Worm (Caenorhabditis elegans) whole organism, L4 larva: ENCODE results near the gene gly-9.
A peak's percentile ranks its signal among the peaks of the same experiment; 100 is the strongest.

Experiments used
- F49E8.2 ChIP-seq: sonication (generic microtip); optimal IDR thresholded peaks from 2 replicates; lab custom pipeline; 2016; ENCODE audit warnings: missing compliant biosample characterization, mild to moderate bottlenecking, missing genetic modification characterization, borderline replicate concordance
- R02D3.7 ChIP-seq: fragments of 150-350 bp; sonication (generic microtip); optimal IDR thresholded peaks from 3 replicates; lab custom pipeline; 2014; ENCODE audit warnings: missing biosample characterization, missing genetic modification characterization
- Y48G9A.11 ChIP-seq: fragments of 200-800 bp; sonication (Bioruptor generic); IDR thresholded peaks from 2 replicates; pipeline ENCODE4 v1.3.6; 2022; ENCODE audit warnings: missing genetic modification reagents, missing genetic modification characterization, missing compliant biosample characterization
- aha-1 ChIP-seq: fragments of 150-350 bp; peaks from one replicate; lab custom pipeline; 2014; ENCODE audit warnings: missing biosample characterization, missing genetic modification characterization
- ceh-28 ChIP-seq: fragments of 150-350 bp; optimal IDR thresholded peaks from 2 replicates; lab custom pipeline; 2014; ENCODE audit warnings: missing biosample characterization, missing genetic modification reagents, missing genetic modification characterization
- ceh-44 ChIP-seq: fragments of 200-800 bp; sonication (Bioruptor generic); IDR thresholded peaks from 2 replicates; pipeline ENCODE4 v1.3.6; 2022; ENCODE audit warnings: missing genetic modification reagents, missing genetic modification characterization, missing compliant biosample characterization
- ceh-62 ChIP-seq: sonication (generic microtip); optimal IDR thresholded peaks from 2 replicates; lab custom pipeline; 2017; ENCODE audit warnings: missing biosample characterization, missing genetic modification characterization
- daf-12 ChIP-seq: fragments of 150-350 bp; optimal IDR thresholded peaks from 2 replicates; lab custom pipeline; 2014; ENCODE audit warnings: missing biosample characterization, missing genetic modification reagents, missing genetic modification characterization
- daf-19 ChIP-seq: fragments of 200-800 bp; sonication (Bioruptor generic); conservative IDR thresholded peaks from 2 replicates; pipeline ENCODE4 v1.3.6; 2022; ENCODE audit warnings: missing genetic modification characterization, missing compliant biosample characterization
- fkh-10 ChIP-seq: fragments of 150-350 bp; optimal IDR thresholded peaks from 2 replicates; lab custom pipeline; 2014; ENCODE audit warnings: missing biosample characterization, missing genetic modification reagents, missing genetic modification characterization
- lin-13 ChIP-seq: fragments of 150-350 bp; optimal IDR thresholded peaks from 2 replicates; lab custom pipeline; 2014; ENCODE audit warnings: missing biosample characterization, missing genetic modification reagents, missing genetic modification characterization
- mxl-2 ChIP-seq: fragments of 200-800 bp; sonication (Bioruptor generic); conservative IDR thresholded peaks from 2 replicates; pipeline ENCODE4 v1.3.6; 2022; ENCODE audit warnings: missing genetic modification reagents, missing genetic modification characterization, missing compliant biosample characterization
- nhr-41 ChIP-seq: fragments of 200-800 bp; sonication (Bioruptor generic); IDR thresholded peaks from 2 replicates; pipeline ENCODE4 v1.3.6; 2022; ENCODE audit warnings: missing genetic modification reagents, missing genetic modification characterization, missing compliant biosample characterization
- nhr-42 ChIP-seq: fragments of 200-800 bp; sonication (Bioruptor generic); IDR thresholded peaks from 2 replicates; pipeline ENCODE4 v1.3.6; 2022; ENCODE audit warnings: missing genetic modification characterization, missing compliant biosample characterization
- nhr-6 ChIP-seq: fragments of 150-350 bp; optimal IDR thresholded peaks from 2 replicates; lab custom pipeline; 2014; ENCODE audit warnings: missing biosample characterization, missing genetic modification characterization
- nhr-76 ChIP-seq: fragments of 150-350 bp; optimal IDR thresholded peaks from 2 replicates; lab custom pipeline; 2014; ENCODE audit warnings: missing biosample characterization, missing genetic modification characterization
- skn-1 ChIP-seq: fragments of 150-350 bp; optimal IDR thresholded peaks from 2 replicates; lab custom pipeline; 2014; ENCODE audit warnings: missing biosample characterization, missing genetic modification characterization
- spr-1 ChIP-seq: sonication (generic microtip); optimal IDR thresholded peaks from 2 replicates; lab custom pipeline; 2016; ENCODE audit warnings: mild to moderate bottlenecking, missing genetic modification characterization, missing compliant biosample characterization
- tra-1 ChIP-seq: fragments of 200-800 bp; sonication (Bioruptor generic); IDR thresholded peaks from 2 replicates; pipeline ENCODE4 v1.3.6; 2022; ENCODE audit warnings: missing genetic modification reagents, missing genetic modification characterization, missing compliant biosample characterization
- unc-62 ChIP-seq, 3 experiments: fragments of 150-350 bp in 1 of 3; sonication (generic microtip); optimal IDR thresholded peaks in 2 of 3; peaks in 1 of 3; 1 replicate in 1 of 3; 2 replicates in 2 of 3; lab custom pipeline; 2014 to 2017; ENCODE audit warnings: missing biosample characterization in 3 of 3, missing genetic modification characterization in 3 of 3, missing genetic modification reagents in 3 of 3, missing genotype in 1 of 3
- vab-7 ChIP-seq: fragments of 200-800 bp; sonication (Bioruptor generic); IDR thresholded peaks from 2 replicates; pipeline ENCODE4 v1.3.6; 2022; ENCODE audit warnings: missing genetic modification reagents, missing genetic modification characterization, missing compliant biosample characterization
- zip-2 ChIP-seq: fragments of 150-350 bp; optimal IDR thresholded peaks from 2 replicates; lab custom pipeline; 2014; ENCODE audit warnings: missing biosample characterization, missing genetic modification characterization

gly-9 gene

ce11 chrIII:11236788-11237187 is 53.6 kb downstream of the gly-9 start, which contains the start of the genes Y47D3A.14 and aakb-2 (continued):
- TF ChIP-seq F49E8.2 (tag; lab: Kevin White, UChicago) (no peak), nhr-41 (no peak), spr-1 (tag; lab: Kevin White, UChicago) (no peak), nhr-76 (tag; lab: Kevin White, UChicago) (no peak), R02D3.7 (tag; lab: Kevin White, UChicago) (no peak), aha-1 (tag; lab: Kevin White, UChicago) (no peak), lin-13 (GFP tag; lab: Kevin White, UChicago) (peak; percentile 46), nhr-6 (tag; lab: Kevin White, UChicago) (no peak), ceh-62 (tag; lab: Kevin White, UChicago) (no peak), ceh-44 (no peak), daf-19 (GFP tag; lab: Robert Waterston, UW) (no peak), skn-1 (tag; lab: Kevin White, UChicago) (no peak), Y48G9A.11 (GFP tag; lab: Robert Waterston, UW) (no peak)

- peak; percentile 89 for TF ChIP-seq fkh-10 (GFP tag; lab: Kevin White, UChicago)
- no peak for TF ChIP-seq nhr-42 (GFP tag; lab: Robert Waterston, UW)
These were observed 55.6 kb downstream of the gly-9 start, which contains the start of gene Y47D3A.34 for ce11 chrIII:11234742-11235141. Gene Y47D3A.34, minus strand, starts transcription at chrIII:11234861.

ce11 chrIII:11231969-11232368 is 58.4 kb downstream of the gly-9 start, which contains the start of gene elo-8:
Gene elo-8, minus strand, starts transcription at chrIII:11232069.
- no peak for TF ChIP-seq nhr-6 (tag; lab: Kevin White, UChicago)
- TF ChIP-seq unc-62 (GFP tag; optimal IDR thresholded peaks at IDR 0.05 in 1 of 2; lab: Kevin White, UChicago), result peak in 1 of 2 experiments; percentile 2
- TF ChIP-seq unc-62 (tag; optimal IDR thresholded peaks at IDR 0.05; lab: Kevin White, UChicago), result no peak

ce11 chrIII:11231408-11231807 is 59.0 kb downstream of the gly-9 start:
- no peak for TF ChIP-seq vab-7 (GFP tag; lab: Robert Waterston, UW)
- peak; percentile 69 for TF ChIP-seq ceh-28 (tag; lab: Kevin White, UChicago)

ce11 chrIII:11230581-11230980 is 59.8 kb downstream of the gly-9 start:
- peak; percentile 78 for TF ChIP-seq ceh-28 (tag; lab: Kevin White, UChicago)
- TF ChIP-seq zip-2 (tag; lab: Kevin White, UChicago), result no peak
- TF ChIP-seq mxl-2 (GFP tag; lab: Robert Waterston, UW), result no peak
- no peak for TF ChIP-seq daf-12 (tag; lab: Kevin White, UChicago)
- TF ChIP-seq aha-1 (tag; lab: Kevin White, UChicago), result peak; percentile 45
- no peak for TF ChIP-seq tra-1 (GFP tag; lab: Robert Waterston, UW)
- TF ChIP-seq, all 104 proteins: peak for 2
